Worm (Caenorhabditis elegans) whole organism, L1 larva: ENCODE data around the gene irld-63.

Experiments
- C04F5.9 ChIP-seq: sonication (generic microtip); optimal IDR thresholded peaks from 2 replicates; lab custom pipeline; 2016; ENCODE audit warnings: missing genetic modification characterization, missing compliant biosample characterization
- F16B12.6 ChIP-seq: fragments of 150-350 bp; optimal IDR thresholded peaks from 2 replicates; lab custom pipeline; 2014; ENCODE audit warnings: missing biosample characterization, missing genetic modification characterization
- aha-1 ChIP-seq: fragments of 150-350 bp; optimal IDR thresholded peaks from 2 replicates; lab custom pipeline; 2014; ENCODE audit warnings: missing biosample characterization, missing genetic modification characterization
- aly-2 ChIP-seq: fragments of 150-350 bp; optimal IDR thresholded peaks from 2 replicates; lab custom pipeline; 2014; ENCODE audit warnings: missing biosample characterization, missing genetic modification characterization
- ama-1 ChIP-seq: fragments of 150-350 bp; optimal IDR thresholded peaks from 2 replicates; lab custom pipeline; 2014
- ceh-82 ChIP-seq, 3 experiments: fragments of 150-350 bp in 1 of 3; sonication (generic microtip) in 2 of 3; optimal IDR thresholded peaks; 2 replicates each; lab custom pipeline; 2014 to 2017; ENCODE audit warnings: missing biosample characterization in 3 of 3, missing genetic modification characterization in 3 of 3
- ceh-88 ChIP-seq: fragments of 200-800 bp; sonication (Bioruptor generic); IDR thresholded peaks from 2 replicates; pipeline ENCODE4 v1.3.6; 2022; ENCODE audit warnings: missing genetic modification characterization, missing compliant biosample characterization
- ces-1 ChIP-seq: fragments of 150-350 bp; optimal IDR thresholded peaks from 2 replicates; lab custom pipeline; 2014; ENCODE audit warnings: missing biosample characterization, missing genetic modification reagents, missing genetic modification characterization
- dsc-1 ChIP-seq: sonication (generic microtip); optimal IDR thresholded peaks from 2 replicates; lab custom pipeline; 2016; ENCODE audit warnings: mild to moderate bottlenecking, missing genetic modification characterization, missing compliant biosample characterization
- efl-1 ChIP-seq, 4 experiments: fragments of 150-350 bp; optimal IDR thresholded peaks in 3 of 4; peaks in 1 of 4; 1 replicate in 1 of 4; 2 replicates in 3 of 4; lab custom pipeline; 2014; ENCODE audit warnings: missing biosample characterization in 2 of 4, missing genetic modification characterization in 2 of 4, missing genetic modification reagents in 2 of 4
- efl-3 ChIP-seq: fragments of 200-800 bp; sonication (Bioruptor generic); optimal IDR thresholded peaks from 2 replicates; lab custom pipeline; 2018; ENCODE audit warnings: mild to moderate bottlenecking, missing genetic modification characterization, missing compliant biosample characterization
- egl-27 ChIP-seq, 2 experiments: fragments of 150-350 bp in 1 of 2; sonication (generic microtip); optimal IDR thresholded peaks; 3 replicates each; lab custom pipeline; 2017 to 2018; ENCODE audit warnings: missing biosample characterization in 2 of 2, missing genetic modification characterization in 2 of 2, missing genetic modification reagents in 2 of 2
- elt-2 ChIP-seq: sonication (generic microtip); optimal IDR thresholded peaks from 2 replicates; lab custom pipeline; 2016; ENCODE audit warnings: missing genetic modification characterization, mild to moderate bottlenecking, inconsistent platforms, missing compliant biosample characterization, missing genetic modification reagents
- fkh-4 ChIP-seq: sonication (generic microtip); optimal IDR thresholded peaks from 2 replicates; lab custom pipeline; 2016; ENCODE audit warnings: missing compliant biosample characterization, missing genetic modification characterization, borderline replicate concordance
- fkh-8 ChIP-seq: sonication (generic microtip); optimal IDR thresholded peaks from 2 replicates; lab custom pipeline; 2016; ENCODE audit warnings: mild to moderate bottlenecking, missing genetic modification characterization, missing compliant biosample characterization
- grh-1 ChIP-seq: fragments of 200-800 bp; sonication (Bioruptor generic); IDR thresholded peaks from 2 replicates; pipeline ENCODE4 v1.3.6; 2022; ENCODE audit warnings: missing genetic modification reagents, missing genetic modification characterization, missing compliant biosample characterization
- hlh-4 ChIP-seq: sonication (generic microtip); optimal IDR thresholded peaks from 2 replicates; lab custom pipeline; 2016; ENCODE audit warnings: mild to moderate bottlenecking, missing genetic modification characterization, missing compliant biosample characterization
- hpl-2 ChIP-seq: fragments of 150-350 bp; optimal IDR thresholded peaks from 2 replicates; lab custom pipeline; 2014; ENCODE audit warnings: missing biosample characterization, missing genetic modification reagents, missing genetic modification characterization
- isw-1 ChIP-seq: fragments of 200-800 bp; sonication (Bioruptor generic); IDR thresholded peaks from 2 replicates; pipeline ENCODE4 v1.3.6; 2022; ENCODE audit warnings: missing genetic modification characterization, missing compliant biosample characterization
- lin-14 ChIP-seq: fragments of 200-800 bp; sonication (Bioruptor generic); optimal IDR thresholded peaks from 2 replicates; lab custom pipeline; 2018; ENCODE audit warnings: mild to moderate bottlenecking, missing genetic modification characterization, moderate library complexity, missing compliant biosample characterization
- lin-15B ChIP-seq: fragments of 150-350 bp; sonication (generic microtip); optimal IDR thresholded peaks from 3 replicates; lab custom pipeline; 2014; ENCODE audit warnings: missing biosample characterization, missing genetic modification characterization
- lin-35 ChIP-seq, 2 experiments: fragments of 150-350 bp; optimal IDR thresholded peaks; 2 replicates each; lab custom pipeline; 2014; ENCODE audit warnings: missing biosample characterization in 2 of 2, missing genetic modification characterization in 2 of 2, missing genetic modification reagents in 2 of 2
- lsy-2 ChIP-seq, 2 experiments: fragments of 150-350 bp; optimal IDR thresholded peaks; 2 replicates each; lab custom pipeline; 2014; ENCODE audit warnings: missing biosample characterization in 2 of 2, missing genetic modification characterization in 2 of 2
- mab-9 ChIP-seq: fragments of 200-800 bp; sonication (Bioruptor generic); IDR thresholded peaks from 2 replicates; pipeline ENCODE4 v1.3.6; 2022; ENCODE audit warnings: missing genetic modification reagents, missing genetic modification characterization, missing compliant biosample characterization
- mef-2 ChIP-seq: fragments of 150-350 bp; optimal IDR thresholded peaks from 2 replicates; lab custom pipeline; 2014; ENCODE audit warnings: missing biosample characterization, missing genetic modification characterization
- nhr-19 ChIP-seq: fragments of 200-800 bp; sonication (Bioruptor generic); conservative IDR thresholded peaks from 2 replicates; pipeline ENCODE4 v1.3.6; 2022; ENCODE audit warnings: missing genetic modification characterization, missing compliant biosample characterization
- nhr-28 ChIP-seq: fragments of 150-350 bp; optimal IDR thresholded peaks from 2 replicates; lab custom pipeline; 2014; ENCODE audit warnings: missing biosample characterization, missing genetic modification characterization
- nhr-77 ChIP-seq: fragments of 150-350 bp; optimal IDR thresholded peaks from 2 replicates; lab custom pipeline; 2014; ENCODE audit warnings: missing biosample characterization, missing genetic modification characterization
- pqm-1 ChIP-seq: sonication (generic microtip); optimal IDR thresholded peaks from 3 replicates; lab custom pipeline; 2017; ENCODE audit warnings: missing biosample characterization, missing genetic modification characterization
- swsn-7 ChIP-seq: sonication (generic microtip); optimal IDR thresholded peaks from 2 replicates; lab custom pipeline; 2016; ENCODE audit warnings: missing genetic modification characterization, missing compliant biosample characterization
- unc-86 ChIP-seq: sonication (generic microtip); optimal IDR thresholded peaks from 2 replicates; lab custom pipeline; 2016; ENCODE audit warnings: missing genetic modification characterization, missing compliant biosample characterization
- vab-15 ChIP-seq: sonication (generic microtip); optimal IDR thresholded peaks from 2 replicates; lab custom pipeline; 2017; ENCODE audit warnings: missing genotype, mild to moderate bottlenecking, missing genetic modification characterization, missing compliant biosample characterization
- zag-1 ChIP-seq: fragments of 150-350 bp; optimal IDR thresholded peaks from 2 replicates; lab custom pipeline; 2014; ENCODE audit warnings: missing biosample characterization, missing genetic modification characterization
- zip-4 ChIP-seq: fragments of 200-800 bp; sonication (Bioruptor generic); optimal IDR thresholded peaks from 2 replicates; lab custom pipeline; 2018; ENCODE audit warnings: mild to moderate bottlenecking, missing genetic modification characterization, moderate library complexity, missing compliant biosample characterization
- ztf-4 ChIP-seq: fragments of 150-350 bp; optimal IDR thresholded peaks from 2 replicates; lab custom pipeline; 2014; ENCODE audit warnings: missing biosample characterization, missing genetic modification characterization

Gene irld-63

ce11 chrII:2921860-2922259 lies 8.7 kb upstream of the irld-63 start:
- no peak for TF ChIP-seq ztf-4 (tag; lab: Kevin White, UChicago)
- TF ChIP-seq ceh-88 (GFP tag; lab: Robert Waterston, UW), result no peak
- no peak for TF ChIP-seq fkh-4 (tag; lab: Kevin White, UChicago)
- TF ChIP-seq hpl-2 (GFP tag; lab: Kevin White, UChicago), result no peak
- TF ChIP-seq nhr-19, result no peak
- TF ChIP-seq zag-1 (tag; lab: Kevin White, UChicago), result no peak
- no peak for TF ChIP-seq vab-15 (tag; lab: Kevin White, UChicago)
- no peak for TF ChIP-seq swsn-7 (tag; lab: Kevin White, UChicago)
- TF ChIP-seq ama-1 (lab: Kevin White, UChicago), result no peak
- TF ChIP-seq isw-1 (GFP tag; lab: Robert Waterston, UW), result no peak
- TF ChIP-seq ceh-82 (tag; optimal IDR thresholded peaks at IDR 0.05; lab: Kevin White, UChicago), result no peak
- TF ChIP-seq efl-3 (GFP tag; lab: Kevin White, UChicago), result no peak
- TF ChIP-seq mab-9 (GFP tag; lab: Robert Waterston, UW), result no peak
- TF ChIP-seq nhr-28 (tag; lab: Kevin White, UChicago), result no peak
- no peak for TF ChIP-seq F16B12.6 (tag; lab: Kevin White, UChicago)
- TF ChIP-seq C04F5.9 (tag; lab: Kevin White, UChicago), result no peak
- no peak for TF ChIP-seq zip-4 (GFP tag; lab: Kevin White, UChicago)
- TF ChIP-seq nhr-77, result no peak
- no peak for TF ChIP-seq grh-1 (GFP tag; lab: Robert Waterston, UW)

DNA sequence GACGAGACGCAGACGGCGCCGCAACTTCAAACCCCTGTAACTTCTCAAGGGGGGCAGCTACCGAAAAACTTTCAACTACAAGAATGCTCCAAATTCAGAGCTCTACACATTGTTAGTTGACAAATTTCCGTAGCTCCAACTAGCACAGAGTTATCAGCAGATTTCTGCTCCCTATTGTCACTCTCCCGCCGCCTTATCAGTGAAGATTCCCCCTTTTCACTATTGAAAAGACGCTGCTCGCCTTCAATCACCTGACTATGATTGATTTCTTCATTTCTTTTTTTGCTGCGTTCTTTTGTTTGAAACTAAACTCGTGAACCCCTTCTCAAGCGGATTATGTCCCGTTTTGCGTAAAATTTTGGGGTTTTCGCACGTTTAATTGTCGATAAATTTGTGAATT lies 8.2 kb upstream of the irld-63 start:
- TF ChIP-seq unc-86 (tag; lab: Kevin White, UChicago), result no peak
- no peak for TF ChIP-seq mef-2 (tag; lab: Kevin White, UChicago)
- TF ChIP-seq lin-15B (tag; lab: Kevin White, UChicago), result no peak
- no peak for TF ChIP-seq fkh-8 (tag; lab: Kevin White, UChicago)
- no peak for TF ChIP-seq hlh-4
- TF ChIP-seq lsy-2 (tag; optimal IDR thresholded peaks at IDR 0.05; lab: Kevin White, UChicago), result no peak
- TF ChIP-seq lin-35 (GFP tag; optimal IDR thresholded peaks at IDR 0.05; lab: Kevin White, UChicago), result peak in 1 of 2 experiments; percentile 34
- no peak for TF ChIP-seq lin-14 (GFP tag; lab: Kevin White, UChicago)
- TF ChIP-seq pqm-1 (tag; lab: Kevin White, UChicago), result no peak
- no peak for TF ChIP-seq dsc-1
- TF ChIP-seq efl-3 (GFP tag; lab: Kevin White, UChicago), result no peak
- TF ChIP-seq elt-2, result peak; percentile 41
- no peak for TF ChIP-seq ztf-4 (tag; lab: Kevin White, UChicago)
- TF ChIP-seq efl-1 (optimal IDR thresholded peaks at IDR 0.05; lab: Kevin White, UChicago), result no peak
- TF ChIP-seq efl-1 (GFP tag; optimal IDR thresholded peaks at IDR 0.05 in 1 of 2; lab: Kevin White, UChicago), result no peak
- TF ChIP-seq egl-27 (tag; optimal IDR thresholded peaks at IDR 0.05; lab: Kevin White, UChicago), result no peak
- TF ChIP-seq, all 84 proteins: peak for 2

DNA sequence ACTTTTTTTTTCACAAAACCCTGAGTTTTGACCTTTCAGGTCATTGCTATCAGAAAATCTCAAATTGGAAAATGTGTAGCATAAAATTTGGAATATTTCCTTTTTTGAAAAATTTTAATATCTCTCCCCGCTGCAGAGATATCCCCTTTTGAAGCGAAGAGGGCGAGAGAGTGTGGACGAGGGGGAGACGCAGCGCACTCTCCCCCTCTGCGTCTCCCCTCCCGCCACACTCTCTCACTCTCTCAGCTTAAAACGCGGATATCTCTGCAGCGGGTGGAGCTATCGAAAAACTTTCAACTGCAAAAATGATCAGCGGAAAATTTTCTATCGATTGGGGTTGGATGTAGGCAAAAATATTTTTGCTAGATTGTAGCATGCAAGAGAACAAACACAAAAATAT lies 7.7 kb upstream of the irld-63 start:
- TF ChIP-seq aha-1 (no peak), ces-1 (GFP tag; lab: Kevin White, UChicago) (no peak), ceh-82 (tag; optimal IDR thresholded peaks at IDR 0.05; lab: Kevin White, UChicago) (no peak), aly-2 (tag; lab: Kevin White, UChicago) (no peak), dsc-1 (no peak)

- TF ChIP-seq pqm-1 (tag; lab: Kevin White, UChicago) (peak; percentile 50), lin-35 (GFP tag; optimal IDR thresholded peaks at IDR 0.05; lab: Kevin White, UChicago) (no peak)
- TF ChIP-seq, all 84 proteins: peak for 1
Observed at ce11 chrII:2923617-2924016, 6.9 kb upstream of the irld-63 start, which contains the start of gene ZK355.2. Gene ZK355.2, plus strand, starts transcription at chrII:2923917.

DNA sequence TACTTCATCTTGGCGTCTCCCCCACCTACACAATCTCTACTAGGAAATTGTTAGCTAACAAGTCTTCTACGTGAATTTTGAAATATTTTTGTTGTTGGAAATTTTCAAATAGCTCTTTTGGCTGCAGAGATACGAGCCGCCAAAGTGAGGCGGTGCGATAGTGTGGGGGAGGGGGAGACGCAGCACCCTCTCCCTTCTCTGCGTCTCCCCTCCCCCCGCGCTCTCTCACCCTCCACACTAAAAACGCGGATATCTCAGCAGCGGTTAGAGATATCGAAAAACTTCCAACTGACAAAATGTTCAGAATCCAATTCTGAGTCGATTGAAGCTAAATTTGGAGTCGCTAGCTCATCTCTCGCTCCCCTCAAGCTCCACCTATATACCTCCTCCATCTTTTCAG lies 5.5 kb upstream of the irld-63 start:
- TF ChIP-seq aly-2 (tag; lab: Kevin White, UChicago) (no peak), efl-1 (optimal IDR thresholded peaks at IDR 0.05; lab: Kevin White, UChicago) (no peak), efl-1 (GFP tag; optimal IDR thresholded peaks at IDR 0.05 in 1 of 2; lab: Kevin White, UChicago) (peak in 1 of 2 experiments; percentile 18)
